Fruit fly (Drosophila melanogaster) whole organism, wandering third instar larva: ENCODE measurements around the gene CG4045.

Experiments used
- Abd-B ChIP-seq: fragments of >200 bp; optimal IDR thresholded peaks from 2 replicates; lab custom pipeline; 2017; ENCODE audit warnings: missing biosample characterization, missing genetic modification characterization
- CG32264 ChIP-seq: fragments of 200-800 bp; sonication (Bioruptor generic); optimal IDR thresholded peaks from 2 replicates; lab custom pipeline; 2016; ENCODE audit warnings: missing biosample characterization, missing genetic modification characterization
- CG9705 ChIP-seq: fragments of 200-800 bp; sonication (Bioruptor generic); optimal IDR thresholded peaks from 2 replicates; lab custom pipeline; 2018; ENCODE audit warnings: missing biosample characterization, mild to moderate bottlenecking, missing genetic modification characterization
- CrebA ChIP-seq: fragments of 200-800 bp; sonication (Bioruptor generic); optimal IDR thresholded peaks from 2 replicates; lab custom pipeline; 2016; ENCODE audit warnings: missing biosample characterization, mild to moderate bottlenecking, missing genetic modification characterization, borderline replicate concordance
- Dfd ChIP-seq: fragments of >200 bp; optimal IDR thresholded peaks from 2 replicates; lab custom pipeline; 2017; ENCODE audit warnings: missing biosample characterization, missing genetic modification characterization
- Dif ChIP-seq: fragments of 200-275, 200-300 bp; sonication (Bioruptor generic); optimal IDR thresholded peaks from 2 replicates; lab custom pipeline; 2018; ENCODE audit warnings: missing biosample characterization, missing genetic modification characterization; ENCODE audit not compliant: partially characterized antibody
- GATAd ChIP-seq: sonication (Bioruptor generic); optimal IDR thresholded peaks from 2 replicates; lab custom pipeline; 2016; ENCODE audit warnings: missing biosample characterization, missing genetic modification characterization
- HLH106 ChIP-seq: fragments of 200-800 bp; optimal IDR thresholded peaks from 3 replicates; lab custom pipeline; 2019; ENCODE audit warnings: missing biosample characterization, mild to moderate bottlenecking, missing genetic modification characterization, moderate library complexity
- Hnf4 ChIP-seq: fragments of 200-800 bp; sonication (Bioruptor generic); optimal IDR thresholded peaks from 2 replicates; lab custom pipeline; 2016; ENCODE audit warnings: missing biosample characterization, mild to moderate bottlenecking, missing genetic modification characterization
- Hr78 ChIP-seq: fragments of >200 bp; optimal IDR thresholded peaks from 2 replicates; lab custom pipeline; 2017; ENCODE audit warnings: missing biosample characterization, missing genetic modification characterization
- Hr83 ChIP-seq: fragments of 200-300 bp; sonication (Bioruptor generic); optimal IDR thresholded peaks from 2 replicates; lab custom pipeline; 2016; ENCODE audit warnings: missing biosample characterization, mild to moderate bottlenecking, missing genetic modification characterization, moderate library complexity; ENCODE audit not compliant: poor library complexity, severe bottlenecking
- Jra ChIP-seq: sonication (Bioruptor generic); optimal IDR thresholded peaks from 2 replicates; lab custom pipeline; 2016; ENCODE audit warnings: missing biosample characterization, missing genetic modification characterization
- Mio ChIP-seq: sonication (Bioruptor generic); optimal IDR thresholded peaks from 2 replicates; lab custom pipeline; 2016; ENCODE audit warnings: missing biosample characterization, missing genetic modification characterization
- Myc ChIP-seq: fragments of >200 bp; optimal IDR thresholded peaks from 2 replicates; lab custom pipeline; 2017
- N ChIP-seq: fragments of >200 bp; optimal IDR thresholded peaks from 2 replicates; lab custom pipeline; 2018; ENCODE audit warnings: missing biosample characterization, missing external identifiers, missing genetic modification characterization
- OdsH ChIP-seq: fragments of 200-800 bp; sonication (Bioruptor generic); optimal IDR thresholded peaks from 2 replicates; lab custom pipeline; 2016; ENCODE audit warnings: missing biosample characterization, mild to moderate bottlenecking, missing genetic modification characterization
- Rel ChIP-seq, 2 experiments: fragments of 200-800 bp; sonication (Bioruptor generic) in 1 of 2; optimal IDR thresholded peaks; 2 replicates in 1 of 2; 3 replicates in 1 of 2; lab custom pipeline; 2016 to 2019; ENCODE audit warnings: mild to moderate bottlenecking in 2 of 2, missing biosample characterization in 2 of 2, missing genetic modification characterization in 2 of 2, moderate library complexity in 1 of 2
- Sp1 ChIP-seq: fragments of 200-800 bp; sonication (Bioruptor generic); optimal IDR thresholded peaks from 3 replicates; lab custom pipeline; 2019; ENCODE audit warnings: missing biosample characterization, mild to moderate bottlenecking, missing genetic modification characterization, moderate library complexity
- Vsx2 ChIP-seq: fragments of 200-300, 225-300 bp; sonication (Bioruptor generic); optimal IDR thresholded peaks from 2 replicates; lab custom pipeline; 2018; ENCODE audit warnings: missing biosample characterization, missing genetic modification characterization; ENCODE audit not compliant: partially characterized antibody
- br ChIP-seq: fragments of 200-800 bp; sonication (Bioruptor generic); optimal IDR thresholded peaks from 2 replicates; lab custom pipeline; 2016; ENCODE audit warnings: missing biosample characterization, missing genetic modification characterization
- brk ChIP-seq: fragments of 200-800 bp; sonication (Bioruptor generic); optimal IDR thresholded peaks from 2 replicates; lab custom pipeline; 2016; ENCODE audit warnings: missing biosample characterization, mild to moderate bottlenecking, missing genetic modification characterization
- dl ChIP-seq, 2 experiments: fragments of 175-275, 200-275 bp in 1 of 2; fragments of 200-275 bp in 1 of 2; sonication (Bioruptor generic); optimal IDR thresholded peaks; lab custom pipeline; 2018; ENCODE audit warnings: mild to moderate bottlenecking in 2 of 2, missing biosample characterization in 2 of 2, missing genetic modification characterization in 2 of 2, moderate library complexity in 2 of 2; ENCODE audit not compliant: partially characterized antibody in 2 of 2, insufficient read depth in 1 of 2
- dmrt93B ChIP-seq: fragments of 200-800 bp; sonication (Bioruptor generic); optimal IDR thresholded peaks from 2 replicates; lab custom pipeline; 2018; ENCODE audit warnings: missing biosample characterization, mild to moderate bottlenecking, missing genetic modification characterization
- dsf ChIP-seq: sonication (Bioruptor generic); optimal IDR thresholded peaks from 2 replicates; lab custom pipeline; 2016; ENCODE audit warnings: missing biosample characterization, missing genetic modification characterization, borderline replicate concordance
- ey ChIP-seq: fragments of 200-800 bp; sonication (Bioruptor generic); optimal IDR thresholded peaks from 2 replicates; lab custom pipeline; 2016; ENCODE audit warnings: missing biosample characterization, missing genetic modification characterization
- foxo ChIP-seq, 2 experiments: fragments of 200-800 bp; sonication (Bioruptor generic); optimal IDR thresholded peaks; 2 replicates in 1 of 2; 3 replicates in 1 of 2; lab custom pipeline; 2016 to 2017; ENCODE audit warnings: missing biosample characterization in 2 of 2, missing genetic modification characterization in 2 of 2
- fru ChIP-seq: fragments of 200-800 bp; sonication (Bioruptor generic); optimal IDR thresholded peaks from 3 replicates; lab custom pipeline; 2016; ENCODE audit warnings: missing biosample characterization, mild to moderate bottlenecking, missing genetic modification characterization
- h ChIP-seq: fragments of 200-800 bp; sonication (Bioruptor generic); optimal IDR thresholded peaks from 3 replicates; lab custom pipeline; 2016; ENCODE audit warnings: missing biosample characterization, mild to moderate bottlenecking, missing genetic modification characterization
- jim ChIP-seq: fragments of 175-275, 200-325 bp; sonication (Bioruptor generic); optimal IDR thresholded peaks from 2 replicates; lab custom pipeline; 2016; ENCODE audit warnings: missing biosample characterization, mild to moderate bottlenecking, missing genetic modification characterization
- lola ChIP-seq: fragments of >200 bp; optimal IDR thresholded peaks from 2 replicates; lab custom pipeline; 2017; ENCODE audit warnings: missing biosample characterization, missing genetic modification characterization
- pan ChIP-seq: fragments of >200 bp; optimal IDR thresholded peaks from 2 replicates; lab custom pipeline; 2017
- psq ChIP-seq: fragments of 200-800 bp; sonication (Bioruptor generic); optimal IDR thresholded peaks from 3 replicates; lab custom pipeline; 2017; ENCODE audit warnings: missing biosample characterization, mild to moderate bottlenecking, missing genetic modification characterization, moderate library complexity
- rgr ChIP-seq: fragments of 200-800 bp; sonication (Bioruptor generic); optimal IDR thresholded peaks from 3 replicates; lab custom pipeline; 2016; ENCODE audit warnings: missing biosample characterization, mild to moderate bottlenecking, missing genetic modification characterization
- sage ChIP-seq: fragments of 200-800 bp; sonication (Bioruptor generic); optimal IDR thresholded peaks from 2 replicates; lab custom pipeline; 2016; ENCODE audit warnings: missing biosample characterization, mild to moderate bottlenecking, missing genetic modification characterization
- sv ChIP-seq: fragments of 200-800 bp; sonication (Bioruptor generic); optimal IDR thresholded peaks from 3 replicates; lab custom pipeline; 2016; ENCODE audit warnings: missing biosample characterization, missing genetic modification characterization
- tai ChIP-seq: sonication (Bioruptor generic); optimal IDR thresholded peaks from 2 replicates; lab custom pipeline; 2016; ENCODE audit warnings: missing biosample characterization, missing genetic modification characterization
- usp ChIP-seq: fragments of >200 bp; optimal IDR thresholded peaks from 2 replicates; lab custom pipeline; 2017; ENCODE audit warnings: missing biosample characterization, missing genetic modification characterization
- woc ChIP-seq: sonication (Bioruptor generic); optimal IDR thresholded peaks from 2 replicates; lab custom pipeline; 2016; ENCODE audit warnings: missing biosample characterization, mild to moderate bottlenecking, missing genetic modification characterization

Gene CG4045

dm6 chrX:2083109-2083508 lies 7.4 kb upstream of the CG4045 start:
- no peak for TF ChIP-seq N (GFP tag; lab: Kevin White, UChicago)
- peak; percentile 22 for TF ChIP-seq dsf (GFP tag; lab: Kevin White, UChicago)
- no peak for TF ChIP-seq Abd-B (GFP tag; lab: Kevin White, UChicago)
- peak; percentile 25 for TF ChIP-seq sv (GFP tag; lab: Kevin White, UChicago)
- peak; percentile 84 for TF ChIP-seq Sp1 (GFP tag; lab: Kevin White, UChicago)
- peak; percentile 78 to 91 for TF ChIP-seq foxo (GFP tag; optimal IDR thresholded peaks at IDR 0.05; lab: Kevin White, UChicago)
- TF ChIP-seq HLH106 (tag; lab: Kevin White, UChicago): peak; percentile 92
- TF ChIP-seq brk (GFP tag; lab: Kevin White, UChicago): no peak
- peak; percentile 44 for TF ChIP-seq Jra (GFP tag; lab: Kevin White, UChicago)
- peak; percentile 77 for TF ChIP-seq CG32264 (GFP tag; lab: Kevin White, UChicago)
- TF ChIP-seq Rel (GFP tag; optimal IDR thresholded peaks at IDR 0.05; lab: Kevin White, UChicago): peak; percentile 1
- TF ChIP-seq Rel (tag; optimal IDR thresholded peaks at IDR 0.05; lab: Kevin White, UChicago): peak; percentile 58
- peak; percentile 94 for TF ChIP-seq ey (GFP tag; lab: Kevin White, UChicago)
- TF ChIP-seq br (GFP tag; lab: Kevin White, UChicago): peak; percentile 89
- no peak for TF ChIP-seq pan
- TF ChIP-seq Hr83 (GFP tag; lab: Kevin White, UChicago): peak; percentile 42
- TF ChIP-seq sage (GFP tag; lab: Kevin White, UChicago): no peak
- no peak for TF ChIP-seq Dfd (GFP tag; lab: Kevin White, UChicago)
- peak; percentile 71 for TF ChIP-seq psq (GFP tag; lab: Kevin White, UChicago)
- no peak for TF ChIP-seq lola (GFP tag; lab: Kevin White, UChicago)
- peak; percentile 82 for TF ChIP-seq dmrt93B (GFP tag; lab: Kevin White, UChicago)
- no peak for TF ChIP-seq jim
- peak; percentile 92 for TF ChIP-seq Hnf4 (GFP tag; lab: Kevin White, UChicago)
- peak; percentile 92 for TF ChIP-seq h (GFP tag; lab: Kevin White, UChicago)
- no peak for TF ChIP-seq CrebA (GFP tag; lab: Kevin White, UChicago)
- TF ChIP-seq tai (GFP tag; lab: Kevin White, UChicago): no peak
- TF ChIP-seq CG9705 (GFP tag; lab: Kevin White, UChicago): peak; percentile 74
- TF ChIP-seq woc (GFP tag; lab: Kevin White, UChicago): peak; percentile 59
- peak; percentile 86 for TF ChIP-seq OdsH (GFP tag; lab: Kevin White, UChicago)
- TF ChIP-seq rgr (GFP tag; lab: Kevin White, UChicago): peak; percentile 94
- peak; percentile 70 for TF ChIP-seq Mio (GFP tag; lab: Kevin White, UChicago)
- no peak for TF ChIP-seq dl (GFP tag; optimal IDR thresholded peaks at IDR 0.05; lab: Kevin White, UChicago; ENCODE audit: insufficient read depth in 1 of 2, partially characterized antibody in 2 of 2)
- TF ChIP-seq Myc (lab: Kevin White, UChicago): no peak
- TF ChIP-seq GATAd (GFP tag; lab: Kevin White, UChicago): no peak
- TF ChIP-seq usp (GFP tag; lab: Kevin White, UChicago): no peak
- TF ChIP-seq Hr78: no peak
- TF ChIP-seq fru (GFP tag; lab: Kevin White, UChicago): peak; percentile 89
- no peak for TF ChIP-seq Vsx2 (GFP tag; lab: Kevin White, UChicago)
- TF ChIP-seq Dif (GFP tag; lab: Kevin White, UChicago): no peak

- no peak for TF ChIP-seq CG9705 (GFP tag; lab: Kevin White, UChicago)
- TF ChIP-seq CrebA (GFP tag; lab: Kevin White, UChicago): no peak
- TF ChIP-seq fru (GFP tag; lab: Kevin White, UChicago): no peak
- no peak for TF ChIP-seq sage (GFP tag; lab: Kevin White, UChicago)
- no peak for TF ChIP-seq lola (GFP tag; lab: Kevin White, UChicago)
- no peak for TF ChIP-seq Sp1 (GFP tag; lab: Kevin White, UChicago)
- no peak for TF ChIP-seq Jra (GFP tag; lab: Kevin White, UChicago)
- no peak for TF ChIP-seq Rel (GFP tag; optimal IDR thresholded peaks at IDR 0.05; lab: Kevin White, UChicago)
- no peak for TF ChIP-seq Rel (tag; optimal IDR thresholded peaks at IDR 0.05; lab: Kevin White, UChicago)
- no peak for TF ChIP-seq CG32264 (GFP tag; lab: Kevin White, UChicago)
- TF ChIP-seq dsf (GFP tag; lab: Kevin White, UChicago): no peak
- TF ChIP-seq Mio (GFP tag; lab: Kevin White, UChicago): no peak
- no peak for TF ChIP-seq Hr78
- TF ChIP-seq Hr83 (GFP tag; lab: Kevin White, UChicago): no peak
- no peak for TF ChIP-seq tai (GFP tag; lab: Kevin White, UChicago)
- TF ChIP-seq psq (GFP tag; lab: Kevin White, UChicago): no peak
- TF ChIP-seq rgr (GFP tag; lab: Kevin White, UChicago): no peak
- no peak for TF ChIP-seq brk (GFP tag; lab: Kevin White, UChicago)
- TF ChIP-seq ey (GFP tag; lab: Kevin White, UChicago): no peak
- no peak for TF ChIP-seq Dfd (GFP tag; lab: Kevin White, UChicago)
- no peak for TF ChIP-seq jim
- TF ChIP-seq, all 38 proteins: peak for 0
These were observed 6.2 kb upstream of the CG4045 start for dm6 chrX:2081848-2082365.
